Worm (Caenorhabditis elegans): ENCODE measurements around the gene T22B7.22.

Gene T22B7.22

ce11 chrX:5659614-5660013, at the start of gene T22B7.22:
T22B7.22 (plus strand) TSS chrX:5659967.
- no peak for TF ChIP-seq ref-2 (tag; optimal IDR thresholded peaks at IDR 0.05)
- TF ChIP-seq lim-6 (tag; optimal IDR thresholded peaks at IDR 0.05) = no peak
- TF ChIP-seq sox-4 (tag; optimal IDR thresholded peaks at IDR 0.05) = no peak
- no peak for TF ChIP-seq ama-1 (optimal IDR thresholded peaks at IDR 0.05)
- no peak for TF ChIP-seq unc-55 (GFP tag; optimal IDR thresholded peaks at IDR 0.05)
- no peak for TF ChIP-seq ceh-19 (GFP tag; optimal IDR thresholded peaks at IDR 0.05)
- no peak for TF ChIP-seq ttx-3 (tag; optimal IDR thresholded peaks at IDR 0.05)
- TF ChIP-seq C08G9.2 (tag; optimal IDR thresholded peaks at IDR 0.05) = no peak
- no peak for TF ChIP-seq ceh-2 (tag; optimal IDR thresholded peaks at IDR 0.05)
- TF ChIP-seq rnt-1 (tag; optimal IDR thresholded peaks at IDR 0.05) = no peak
- no peak for TF ChIP-seq ceh-9 (tag; optimal IDR thresholded peaks at IDR 0.05)
- no peak for TF ChIP-seq ceh-30 (tag; optimal IDR thresholded peaks at IDR 0.05)

ce11 chrX:5611155-5611554, 48.6 kb upstream of the T22B7.22 start, which contains the start of gene octr-1:
octr-1 (minus strand) TSS chrX:5611255.
- no peak for TF ChIP-seq sdc-2 (tag; optimal IDR thresholded peaks at IDR 0.05)
- TF ChIP-seq ceh-6 (GFP tag; optimal IDR thresholded peaks at IDR 0.05) = no peak
- TF ChIP-seq ceh-2 (tag; optimal IDR thresholded peaks at IDR 0.05) = no peak
- no peak for TF ChIP-seq lim-6 (tag; optimal IDR thresholded peaks at IDR 0.05)
- no peak for TF ChIP-seq fkh-10 (GFP tag; optimal IDR thresholded peaks at IDR 0.05)
- TF ChIP-seq unc-86 (tag; optimal IDR thresholded peaks at IDR 0.05) = no peak
- TF ChIP-seq ttx-3 (tag; optimal IDR thresholded peaks at IDR 0.05) = no peak
- no peak for TF ChIP-seq pha-2 (tag; optimal IDR thresholded peaks at IDR 0.05)
- no peak for TF ChIP-seq ceh-34 (tag; optimal IDR thresholded peaks at IDR 0.05)
- TF ChIP-seq K09A11.1 (tag; optimal IDR thresholded peaks at IDR 0.05; ENCODE audit: insufficient read depth) = no peak
- no peak for TF ChIP-seq hlh-30 (tag; optimal IDR thresholded peaks at IDR 0.05; ENCODE audit: insufficient read depth)
- TF ChIP-seq Y22D7AL.16 (tag; optimal IDR thresholded peaks at IDR 0.05) = no peak
- no peak for TF ChIP-seq nfya-1 (tag; optimal IDR thresholded peaks at IDR 0.05)
- TF ChIP-seq tbx-2 (tag; optimal IDR thresholded peaks at IDR 0.05) = no peak
- TF ChIP-seq sox-2 (GFP tag; IDR thresholded peaks at IDR 0.05) = no peak
- no peak for TF ChIP-seq nhr-232 (tag; optimal IDR thresholded peaks at IDR 0.05)
- no peak for TF ChIP-seq hlh-13 (GFP tag; optimal IDR thresholded peaks at IDR 0.05)
- TF ChIP-seq gmeb-2 (tag; optimal IDR thresholded peaks at IDR 0.05) = no peak
- TF ChIP-seq pat-9 (tag; optimal IDR thresholded peaks at IDR 0.05) = no peak
- TF ChIP-seq syd-9 (tag; optimal IDR thresholded peaks at IDR 0.05) = no peak

- TF ChIP-seq ahr-1 (tag; optimal IDR thresholded peaks at IDR 0.05) (no peak), hlh-6 (tag; optimal IDR thresholded peaks at IDR 0.05) (no peak), pax-1 (tag; optimal IDR thresholded peaks at IDR 0.05) (no peak), dve-1 (tag; optimal IDR thresholded peaks at IDR 0.05) (no peak), hlh-30 (tag; optimal IDR thresholded peaks at IDR 0.05; ENCODE audit: insufficient read depth) (no peak), ceh-2 (tag; optimal IDR thresholded peaks at IDR 0.05) (no peak), fkh-6 (tag; optimal IDR thresholded peaks at IDR 0.05) (no peak), ceh-31 (tag; optimal IDR thresholded peaks at IDR 0.05) (no peak)
These were observed 43.8 kb upstream of the T22B7.22 start for ce11 chrX:5616000-5616399.

ce11 chrX:5621793-5622192, 38.0 kb upstream of the T22B7.22 start:
- TF ChIP-seq fax-1 (tag; optimal IDR thresholded peaks at IDR 0.05) (no peak), mec-3 (tag; optimal IDR thresholded peaks at IDR 0.05; ENCODE audit: borderline replicate concordance) (no peak), hlh-6 (tag; optimal IDR thresholded peaks at IDR 0.05) (no peak), ceh-19 (GFP tag; optimal IDR thresholded peaks at IDR 0.05) (no peak), ama-1 (optimal IDR thresholded peaks at IDR 0.05) (no peak), ceh-48 (tag; optimal IDR thresholded peaks at IDR 0.05) (no peak), ceh-9 (tag; optimal IDR thresholded peaks at IDR 0.05) (no peak), C38D4.7 (GFP tag; optimal IDR thresholded peaks at IDR 0.05) (no peak), ttx-3 (tag; optimal IDR thresholded peaks at IDR 0.05) (no peak), che-1 (tag; optimal IDR thresholded peaks at IDR 0.05) (no peak), ceh-18 (tag; optimal IDR thresholded peaks at IDR 0.05) (no peak), Y22D7AL.16 (tag; optimal IDR thresholded peaks at IDR 0.05) (no peak), pros-1 (tag; optimal IDR thresholded peaks at IDR 0.05) (no peak), ceh-14 (tag; optimal IDR thresholded peaks at IDR 0.05) (no peak), hlh-13 (GFP tag; optimal IDR thresholded peaks at IDR 0.05) (no peak), npax-4 (tag; optimal IDR thresholded peaks at IDR 0.05) (no peak), ceh-30 (tag; optimal IDR thresholded peaks at IDR 0.05) (no peak), hlh-15 (tag; optimal IDR thresholded peaks at IDR 0.05) (no peak), ztf-16 (tag; optimal IDR thresholded peaks at IDR 0.05) (no peak)
